Fruit fly (Drosophila melanogaster) whole organism, embryonic: Measurements from ENCODE around the gene Dic4.

Source experiments
- Ada2b ChIP-seq: fragments of 200-800 bp; sonication (Bioruptor generic); IDR thresholded peaks from 2 replicates; pipeline ENCODE4 v1.3.6; 2022; ENCODE audit warnings: missing biosample characterization, missing genetic modification characterization
- Adf1 ChIP-seq: fragments of 200-800 bp; sonication (Bioruptor generic); IDR thresholded peaks from 2 replicates; pipeline ENCODE4 v1.3.6; 2022; ENCODE audit warnings: missing biosample characterization, missing genetic modification characterization
- Awh ChIP-seq: fragments of 200-800 bp; sonication (Bioruptor generic); IDR thresholded peaks from 2 replicates; pipeline ENCODE4, ENCODE4 v1.3.6; 2022; ENCODE audit warnings: missing biosample characterization, missing genetic modification characterization
- Bgb ChIP-seq: fragments of 200-800 bp; sonication (Bioruptor generic); IDR thresholded peaks from 2 replicates; pipeline ENCODE4 v1.3.6; 2022; ENCODE audit warnings: missing biosample characterization, missing genetic modification characterization; ENCODE audit not compliant: partially characterized antibody
- CG1024 ChIP-seq: fragments of 200-800 bp; sonication (Bioruptor generic); IDR thresholded peaks from 2 replicates; pipeline ENCODE4 v1.3.6; 2022; ENCODE audit warnings: missing biosample characterization, missing genetic modification characterization
- CG10543 ChIP-seq: fragments of 200-800 bp; sonication (Bioruptor generic); optimal IDR thresholded peaks from 3 replicates; lab custom pipeline; 2017; ENCODE audit warnings: missing biosample characterization, mild to moderate bottlenecking, missing genetic modification characterization, moderate library complexity
- CG10565 ChIP-seq: fragments of 200-800 bp; sonication (Bioruptor generic); optimal IDR thresholded peaks from 3 replicates; lab custom pipeline; 2016; ENCODE audit warnings: missing biosample characterization, mild to moderate bottlenecking, missing genetic modification characterization
- CG12219 ChIP-seq: fragments of 200-800 bp; sonication (Bioruptor generic); optimal IDR thresholded peaks from 3 replicates; lab custom pipeline; 2018; ENCODE audit warnings: missing biosample characterization, mild to moderate bottlenecking, missing genetic modification characterization
- CG12744 ChIP-seq: fragments of 200-800 bp; sonication (Bioruptor generic); optimal IDR thresholded peaks from 2 replicates; lab custom pipeline; 2016; ENCODE audit warnings: missing biosample characterization, missing genetic modification characterization
- CG13894 ChIP-seq: fragments of 200-800 bp; sonication (Bioruptor generic); optimal IDR thresholded peaks from 3 replicates; lab custom pipeline; 2018; ENCODE audit warnings: missing biosample characterization, mild to moderate bottlenecking, missing genetic modification characterization, moderate library complexity
- CG14965 ChIP-seq: fragments of 200-800 bp; sonication (Bioruptor generic); optimal IDR thresholded peaks from 2 replicates; lab custom pipeline; 2016; ENCODE audit warnings: missing biosample characterization, missing genetic modification characterization, borderline replicate concordance
- CG2889 ChIP-seq: fragments of 200-800 bp; sonication (Bioruptor generic); IDR thresholded peaks from 3 replicates; pipeline ENCODE4 v1.3.6; 2022; ENCODE audit warnings: missing biosample characterization, missing genetic modification characterization
- CG30431 ChIP-seq: fragments of 200-800 bp; sonication (Bioruptor generic); optimal IDR thresholded peaks from 2 replicates; lab custom pipeline; 2017; ENCODE audit warnings: missing biosample characterization, missing genetic modification characterization
- CG3407 ChIP-seq: fragments of 200-800 bp; sonication (Bioruptor generic); optimal IDR thresholded peaks from 2 replicates; lab custom pipeline; 2018; ENCODE audit warnings: missing biosample characterization, mild to moderate bottlenecking, missing genetic modification characterization
- CG34422 ChIP-seq: fragments of 200-800 bp; sonication (Bioruptor generic); IDR thresholded peaks from 3 replicates; pipeline ENCODE4 v1.3.6; 2022; ENCODE audit warnings: missing biosample characterization, missing genetic modification characterization
- CG4404 ChIP-seq: fragments of 200-800 bp; sonication (Bioruptor generic); IDR thresholded peaks from 2 replicates; pipeline ENCODE4 v1.3.6; 2022; ENCODE audit warnings: missing biosample characterization, missing genetic modification characterization
- CG6272 ChIP-seq: fragments of 200-800 bp; sonication (Bioruptor generic); IDR thresholded peaks from 2 replicates; pipeline ENCODE4 v1.3.6; 2022; ENCODE audit warnings: missing biosample characterization, missing genetic modification characterization
- CG6854 ChIP-seq: fragments of 200-800 bp; sonication (Bioruptor generic); optimal IDR thresholded peaks from 3 replicates; lab custom pipeline; 2017; ENCODE audit warnings: missing biosample characterization, mild to moderate bottlenecking, missing genetic modification characterization
- CG7372 ChIP-seq: fragments of 200-800 bp; sonication (Bioruptor generic); IDR thresholded peaks from 2 replicates; pipeline ENCODE4 v1.3.6; 2022; ENCODE audit warnings: missing biosample characterization, missing genetic modification characterization
- CG7928 ChIP-seq: fragments of 200-800 bp; sonication (Bioruptor generic); optimal IDR thresholded peaks from 2 replicates; lab custom pipeline; 2017; ENCODE audit warnings: missing biosample characterization, mild to moderate bottlenecking, missing genetic modification characterization
- CkIIα-i1 ChIP-seq: fragments of 200-800 bp; sonication (Bioruptor generic); IDR thresholded peaks from 2 replicates; pipeline ENCODE4 v1.3.6; 2022; ENCODE audit warnings: missing biosample characterization, missing genetic modification characterization
- CrebB ChIP-seq: fragments of 200-800 bp; sonication (Bioruptor generic); optimal IDR thresholded peaks from 3 replicates; lab custom pipeline; 2018; ENCODE audit warnings: missing biosample characterization, mild to moderate bottlenecking, missing genetic modification characterization
- Doc2 ChIP-seq: fragments of 200-800 bp; sonication (Bioruptor generic); IDR thresholded peaks from 2 replicates; pipeline ENCODE4 v1.3.6; 2022; ENCODE audit warnings: missing biosample characterization, missing genetic modification characterization
- H15 ChIP-seq: fragments of 200-800 bp; sonication (Bioruptor generic); IDR thresholded peaks from 3 replicates; pipeline ENCODE4 v1.3.6; 2022; ENCODE audit warnings: missing biosample characterization, missing genetic modification characterization
- Hr3 ChIP-seq: fragments of 200-800 bp; sonication (Bioruptor generic); optimal IDR thresholded peaks from 3 replicates; lab custom pipeline; 2016; ENCODE audit warnings: missing biosample characterization, missing genetic modification characterization
- Mad ChIP-seq: fragments of 200-800 bp; sonication (Bioruptor generic); optimal IDR thresholded peaks from 2 replicates; lab custom pipeline; 2016; ENCODE audit warnings: missing biosample characterization, missing genetic modification characterization
- Myb ChIP-seq: fragments of 200-800 bp; sonication (Bioruptor generic); optimal IDR thresholded peaks from 2 replicates; lab custom pipeline; 2016; ENCODE audit warnings: missing biosample characterization, missing genetic modification characterization
- Oaz ChIP-seq: fragments of 200-800 bp; sonication (Bioruptor generic); IDR thresholded peaks from 2 replicates; pipeline ENCODE4 v1.3.6; 2022; ENCODE audit warnings: missing biosample characterization, missing genetic modification characterization
- Rx ChIP-seq: fragments of 200-800 bp; sonication (Bioruptor generic); IDR thresholded peaks from 2 replicates; pipeline ENCODE4 v1.3.6; 2022; ENCODE audit warnings: missing biosample characterization, missing genetic modification characterization
- Six4 ChIP-seq: fragments of 200-800 bp; sonication (Bioruptor generic); optimal IDR thresholded peaks from 2 replicates; lab custom pipeline; 2016; ENCODE audit warnings: missing biosample characterization, missing genetic modification characterization
- Spps ChIP-seq: fragments of 200-800 bp; sonication (Bioruptor generic); optimal IDR thresholded peaks from 2 replicates; lab custom pipeline; 2018; ENCODE audit warnings: missing biosample characterization, mild to moderate bottlenecking, missing genetic modification characterization
- Sry-δ ChIP-seq: fragments of 200-800 bp; sonication (Bioruptor generic); optimal IDR thresholded peaks from 2 replicates; lab custom pipeline; 2016; ENCODE audit warnings: missing biosample characterization, missing genetic modification characterization
- al ChIP-seq: fragments of 200-800 bp; sonication (Bioruptor generic); IDR thresholded peaks from 2 replicates; pipeline ENCODE4 v1.3.6; 2022; ENCODE audit warnings: missing biosample characterization, missing genetic modification characterization
- amos ChIP-seq: fragments of 200-800 bp; sonication (Bioruptor generic); IDR thresholded peaks from 2 replicates; pipeline ENCODE4 v1.3.6; 2022; ENCODE audit warnings: missing biosample characterization, missing genetic modification characterization; ENCODE audit not compliant: partially characterized antibody
- ash1 ChIP-seq: fragments of 200-800 bp; sonication (Bioruptor generic); optimal IDR thresholded peaks from 2 replicates; lab custom pipeline; 2018; ENCODE audit warnings: missing biosample characterization, mild to moderate bottlenecking, missing genetic modification characterization
- az2 ChIP-seq: fragments of 200-800 bp; sonication (Bioruptor generic); optimal IDR thresholded peaks from 3 replicates; lab custom pipeline; 2016; ENCODE audit warnings: missing biosample characterization, missing genetic modification characterization
- dmrt99B ChIP-seq: fragments of 200-800 bp; sonication (Bioruptor generic); optimal IDR thresholded peaks from 2 replicates; lab custom pipeline; 2018; ENCODE audit warnings: missing biosample characterization, mild to moderate bottlenecking, missing genetic modification characterization, moderate library complexity
- dysf ChIP-seq: fragments of 200-800 bp; sonication (Bioruptor generic); IDR thresholded peaks from 3 replicates; pipeline ENCODE4 v1.3.6; 2022; ENCODE audit warnings: missing biosample characterization, missing genetic modification characterization
- ems ChIP-seq: fragments of 200-800 bp; sonication (Bioruptor generic); optimal IDR thresholded peaks from 3 replicates; lab custom pipeline; 2016; ENCODE audit warnings: missing biosample characterization, missing genetic modification characterization
- ewg ChIP-seq: fragments of 200-800 bp; sonication (Bioruptor generic); optimal IDR thresholded peaks from 3 replicates; lab custom pipeline; 2017; ENCODE audit warnings: mild to moderate bottlenecking, missing biosample characterization, missing genetic modification reagents, missing genetic modification characterization
- fu2 ChIP-seq: fragments of 200-800 bp; sonication (Bioruptor generic); optimal IDR thresholded peaks from 2 replicates; lab custom pipeline; 2016; ENCODE audit warnings: missing biosample characterization, missing genetic modification characterization
- grn ChIP-seq: fragments of 200-800 bp; sonication (Bioruptor generic); optimal IDR thresholded peaks from 3 replicates; lab custom pipeline; 2017; ENCODE audit warnings: missing biosample characterization, missing genetic modification characterization
- gro ChIP-seq: fragments of 200-800 bp; sonication (Bioruptor generic); optimal IDR thresholded peaks from 2 replicates; lab custom pipeline; 2016; ENCODE audit warnings: missing biosample characterization, missing genetic modification characterization
- lbe ChIP-seq: fragments of 200-800 bp; sonication (Bioruptor generic); optimal IDR thresholded peaks from 2 replicates; lab custom pipeline; 2016; ENCODE audit warnings: missing biosample characterization, mild to moderate bottlenecking, missing genetic modification characterization
- mam ChIP-seq: fragments of 200-800 bp; sonication (Bioruptor generic); optimal IDR thresholded peaks from 3 replicates; lab custom pipeline; 2016; ENCODE audit warnings: missing biosample characterization, missing genetic modification characterization
- nerfin-1 ChIP-seq: fragments of 200-800 bp; sonication (Bioruptor generic); optimal IDR thresholded peaks from 3 replicates; lab custom pipeline; 2019; ENCODE audit warnings: missing biosample characterization, mild to moderate bottlenecking, missing genetic modification characterization, moderate library complexity
- otp ChIP-seq: fragments of 200-800 bp; sonication (Bioruptor generic); IDR thresholded peaks from 3 replicates; pipeline ENCODE4, ENCODE4 v1.3.6; 2022; ENCODE audit warnings: missing biosample characterization, missing genetic modification characterization
- ranshi ChIP-seq: fragments of 200-800 bp; sonication (Bioruptor generic); IDR thresholded peaks from 2 replicates; pipeline ENCODE4 v1.3.6; 2022; ENCODE audit warnings: missing biosample characterization, missing genetic modification characterization
- slp2 ChIP-seq: fragments of 200-800 bp; sonication (Bioruptor generic); optimal IDR thresholded peaks from 2 replicates; lab custom pipeline; 2016; ENCODE audit warnings: missing biosample characterization, missing genetic modification characterization
- sna ChIP-seq: fragments of 200-800 bp; sonication (Bioruptor generic); IDR thresholded peaks from 2 replicates; pipeline ENCODE4 v1.3.6; 2022; ENCODE audit warnings: missing biosample characterization, missing genetic modification characterization; ENCODE audit not compliant: partially characterized antibody
- toy ChIP-seq: fragments of 200-800 bp; sonication (Bioruptor generic); IDR thresholded peaks from 2 replicates; pipeline ENCODE4 v1.3.6; 2022; ENCODE audit warnings: missing biosample characterization, missing genetic modification characterization
- ttk ChIP-seq: fragments of 200-800 bp; sonication (Bioruptor generic); IDR thresholded peaks from 2 replicates; pipeline ENCODE4 v2.1.2; 2022; ENCODE audit warnings: missing biosample characterization, missing genetic modification characterization

Dic4 gene

dm6 chr3L:18675363-18675866 is 22.8 kb downstream of the Dic4 start, which contains the start of the genes GNBP2 and GNBP1 (continued):
- TF ChIP-seq ttk (GFP tag; lab: Robert Waterston, UW) (peak; percentile 46; the same call in 1 of the 2 replicates), lbe (GFP tag; lab: Kevin White, UChicago) (peak; percentile 79), Awh (peak; percentile 68), Oaz (GFP tag; lab: Robert Waterston, UW) (peak; percentile 44; the same call in 1 of the 2 replicates), CG30431 (GFP tag; lab: Kevin White, UChicago) (no peak), amos (GFP tag; lab: Robert Waterston, UW) (no peak), CG13894 (no peak), ems (GFP tag; lab: Kevin White, UChicago) (no peak), CkIIα-i1 (GFP tag; lab: Robert Waterston, UW) (no peak), grn (no peak), H15 (GFP tag; lab: Robert Waterston, UW) (0 out of 3 replicates have a peak, but pooled peaks have one; percentile 26), Spps (no peak), CG12219 (no peak), sna (GFP tag; lab: Robert Waterston, UW) (no peak), CG6272 (GFP tag; lab: Robert Waterston, UW) (peak; percentile 37; the same call in 1 of the 2 replicates), CG12744 (GFP tag; lab: Kevin White, UChicago) (no peak), Ada2b (peak; percentile 50; the same call in 1 of the 2 replicates), dmrt99B (peak; percentile 78), CG4404 (GFP tag; lab: Robert Waterston, UW) (no peak), Six4 (GFP tag; lab: Kevin White, UChicago) (no peak), CG2889 (GFP tag; lab: Robert Waterston, UW) (no peak), CrebB (no peak), dysf (GFP tag; lab: Robert Waterston, UW) (peak; percentile 79; the same call in 2 of the 3 replicates), Hr3 (GFP tag; lab: Kevin White, UChicago) (peak; percentile 15), CG3407 (GFP tag; lab: Kevin White, UChicago) (no peak), otp (no peak), Mad (GFP tag; lab: Kevin White, UChicago) (no peak), mam (GFP tag; lab: Kevin White, UChicago) (no peak), ranshi (GFP tag; lab: Robert Waterston, UW) (peak; percentile 72), gro (no peak), Sry-δ (GFP tag; lab: Kevin White, UChicago) (no peak), nerfin-1 (tag; lab: Kevin White, UChicago) (peak; percentile 1), CG10565 (GFP tag; lab: Kevin White, UChicago) (no peak), CG7372 (GFP tag; lab: Robert Waterston, UW) (peak; percentile 50; the same call in 1 of the 2 replicates), toy (GFP tag; lab: Robert Waterston, UW) (no peak), CG10543 (GFP tag; lab: Kevin White, UChicago) (no peak), ewg (GFP tag; lab: Kevin White, UChicago) (peak; percentile 11), Bgb (GFP tag; lab: Robert Waterston, UW) (no peak), al (GFP tag; lab: Robert Waterston, UW) (peak; percentile 46; the same call in 1 of the 2 replicates), fu2 (no peak), az2 (GFP tag; lab: Kevin White, UChicago) (peak; percentile 19), Doc2 (GFP tag; lab: Robert Waterston, UW) (no peak), CG6854 (peak; percentile 13), Myb (GFP tag; lab: Kevin White, UChicago) (no peak), CG34422 (GFP tag; lab: Robert Waterston, UW) (0 out of 3 replicates have a peak, but pooled peaks have one; percentile 10), slp2 (GFP tag; lab: Kevin White, UChicago) (no peak), Adf1 (GFP tag; lab: Robert Waterston, UW) (no peak), CG7928 (GFP tag; lab: Kevin White, UChicago) (no peak), ash1 (GFP tag; lab: Kevin White, UChicago) (no peak), CG1024 (GFP tag; lab: Robert Waterston, UW) (no peak), CG14965 (GFP tag; lab: Kevin White, UChicago) (no peak), Rx (GFP tag; lab: Robert Waterston, UW) (no peak)
